Worm (Caenorhabditis elegans): ENCODE measurements around the gene Y73F4A.3.
A peak's percentile ranks its signal among the peaks of the same experiment; 100 is the strongest.

DNA sequence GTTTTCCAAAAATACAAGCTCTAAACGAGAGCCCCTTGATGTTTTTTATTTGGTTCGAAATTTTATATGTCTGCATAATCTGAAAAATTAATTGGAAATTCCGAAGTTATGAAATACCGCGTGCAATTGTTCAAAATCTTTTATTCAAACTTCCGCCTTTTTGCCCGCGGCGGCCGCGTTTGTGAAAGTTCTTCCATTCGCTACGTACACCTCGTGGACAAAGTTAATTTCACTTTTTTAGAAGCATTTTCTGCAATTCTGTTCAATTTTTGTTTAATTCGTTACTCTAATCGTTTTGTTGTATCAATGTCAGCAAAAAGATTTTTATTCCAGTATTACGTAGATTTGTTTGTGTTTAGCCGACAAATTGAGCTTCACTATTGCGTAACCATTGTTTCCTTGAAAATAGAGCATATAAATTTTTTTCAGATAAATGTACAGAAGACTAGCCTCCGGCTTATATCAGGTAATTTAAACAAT, 34.0 kb upstream of the Y73F4A.3 start, which contains the start of gene mppb-1:
- TF ChIP-seq F16B12.6 (tag; optimal IDR thresholded peaks at IDR 0.05), result peak; percentile 57
- peak in 1 of 2 experiments; percentile 94 for TF ChIP-seq ztf-11 (tag; optimal IDR thresholded peaks at IDR 0.05)
- TF ChIP-seq zag-1 (tag; optimal IDR thresholded peaks at IDR 0.05), result no peak

Measured in whole organism, L1 larva.